Fruit fly (Drosophila melanogaster) S2 (cell line): Measurements from ENCODE around the gene bun.

Experiments used
- CG8478 ChIP-seq: fragments of >200 bp; optimal IDR thresholded peaks from 2 replicates; lab custom pipeline; 2018
- CTCF ChIP-seq, 2 experiments: fragments of >200 bp; optimal IDR thresholded peaks; 2 replicates each; lab custom pipeline; 2018

dm6 chr2L:12521527-12522292 lies 24.7 kb downstream of the bun start:
- no peak for TF ChIP-seq CG8478 (lab: Kevin White, UChicago)
- no peak for TF ChIP-seq CTCF (optimal IDR thresholded peaks at IDR 0.05; lab: Kevin White, UChicago)
